Worm (Caenorhabditis elegans): ENCODE data around the gene Y66A7A.9.

ce11 chrIII:11624838-11625292 is 12.6 kb upstream of the Y66A7A.9 start, which contains the start of gene gly-8:
- TF ChIP-seq tbx-11 (GFP tag; IDR thresholded peaks at IDR 0.05) (no peak), scrt-1 (GFP tag; IDR thresholded peaks at IDR 0.05) (no peak), sea-1 (GFP tag; conservative IDR thresholded peaks at IDR 0.05) (no peak), tra-4 (tag; optimal IDR thresholded peaks at IDR 0.05) (no peak), ama-1 (optimal IDR thresholded peaks at IDR 0.05) (no peak), tbx-37 (GFP tag; conservative IDR thresholded peaks at IDR 0.05) (no peak), flt-1 (GFP tag; IDR thresholded peaks at IDR 0.05) (no peak), F13C5.2 (tag; optimal IDR thresholded peaks at IDR 0.05) (no peak), ceh-13 (GFP tag; optimal IDR thresholded peaks at IDR 0.05) (no peak), hnd-1 (tag; optimal IDR thresholded peaks at IDR 0.05) (no peak), aly-1 (tag; optimal IDR thresholded peaks at IDR 0.05) (no peak), hmg-4 (GFP tag; optimal IDR thresholded peaks at IDR 0.05) (no peak), B0310.2 (tag; optimal IDR thresholded peaks at IDR 0.05) (no peak), ets-7 (tag; optimal IDR thresholded peaks at IDR 0.05) (no peak)

All from whole organism, early embryonic.